Fruit fly (Drosophila melanogaster) whole organism, embryonic: Measurements from ENCODE around the gene Ugt37D1.

Source experiments
- Abd-B ChIP-seq: fragments of 200-800 bp; sonication (Bioruptor generic); optimal IDR thresholded peaks from 2 replicates; lab custom pipeline; 2018; ENCODE audit warnings: missing biosample characterization, mild to moderate bottlenecking, missing genetic modification characterization, moderate library complexity
- Adf1 ChIP-seq: fragments of 200-800 bp; sonication (Bioruptor generic); IDR thresholded peaks from 2 replicates; pipeline ENCODE4 v1.3.6; 2022; ENCODE audit warnings: missing biosample characterization, missing genetic modification characterization
- Asciz ChIP-seq: fragments of 200-800 bp; sonication (Bioruptor generic); optimal IDR thresholded peaks from 2 replicates; lab custom pipeline; 2017; ENCODE audit warnings: missing biosample characterization, mild to moderate bottlenecking, missing genetic modification characterization, missing genetic modification reagents
- C15 ChIP-seq: fragments of 200-800 bp; sonication (Bioruptor generic); IDR thresholded peaks from 3 replicates; pipeline ENCODE4 v1.3.6; 2022; ENCODE audit warnings: missing biosample characterization, missing genetic modification characterization
- CG10979 ChIP-seq: fragments of 200-800 bp; sonication (Bioruptor generic); optimal IDR thresholded peaks from 2 replicates; lab custom pipeline; 2018; ENCODE audit warnings: missing biosample characterization, mild to moderate bottlenecking, missing genetic modification characterization, moderate library complexity
- CG12769 ChIP-seq: fragments of 200-800 bp; sonication (Bioruptor generic); optimal IDR thresholded peaks from 2 replicates; lab custom pipeline; 2019; ENCODE audit warnings: missing biosample characterization, mild to moderate bottlenecking, missing genetic modification characterization, moderate library complexity
- CG13894 ChIP-seq: fragments of 200-800 bp; sonication (Bioruptor generic); optimal IDR thresholded peaks from 3 replicates; lab custom pipeline; 2018; ENCODE audit warnings: missing biosample characterization, mild to moderate bottlenecking, missing genetic modification characterization, moderate library complexity
- CG14965 ChIP-seq: fragments of 200-800 bp; sonication (Bioruptor generic); optimal IDR thresholded peaks from 2 replicates; lab custom pipeline; 2016; ENCODE audit warnings: missing biosample characterization, missing genetic modification characterization, borderline replicate concordance
- CG17186 ChIP-seq: fragments of 200-800 bp; sonication (Bioruptor generic); optimal IDR thresholded peaks from 3 replicates; lab custom pipeline; 2017; ENCODE audit warnings: missing biosample characterization, missing genetic modification reagents, missing genetic modification characterization
- CG4360 ChIP-seq: fragments of 200-800 bp; sonication (Bioruptor generic); IDR thresholded peaks from 2 replicates; pipeline ENCODE4 v1.3.6; 2022; ENCODE audit warnings: missing biosample characterization, missing genetic modification characterization
- CG43689 ChIP-seq: fragments of 200-800 bp; sonication (Bioruptor generic); IDR thresholded peaks from 2 replicates; pipeline ENCODE4 v1.3.6; 2022; ENCODE audit warnings: missing biosample characterization, missing genetic modification characterization
- CG4424 ChIP-seq: fragments of 200-800 bp; sonication (Bioruptor generic); optimal IDR thresholded peaks from 3 replicates; lab custom pipeline; 2016; ENCODE audit warnings: missing biosample characterization, missing genetic modification characterization
- CG4707 ChIP-seq: fragments of 200-800 bp; sonication (Bioruptor generic); optimal IDR thresholded peaks from 2 replicates; lab custom pipeline; 2018; ENCODE audit warnings: missing biosample characterization, mild to moderate bottlenecking, missing genetic modification characterization, moderate library complexity
- CG5180 ChIP-seq: fragments of 200-800 bp; sonication (Bioruptor generic); optimal IDR thresholded peaks from 3 replicates; lab custom pipeline; 2017; ENCODE audit warnings: missing biosample characterization, missing genetic modification characterization, mild to moderate bottlenecking, moderate library complexity, missing genetic modification reagents
- CG7357 ChIP-seq: fragments of 200-800 bp; sonication (Bioruptor generic); IDR thresholded peaks from 3 replicates; pipeline ENCODE4 v1.3.6; 2022; ENCODE audit warnings: missing biosample characterization, missing genetic modification characterization
- CG7372 ChIP-seq: fragments of 200-800 bp; sonication (Bioruptor generic); IDR thresholded peaks from 2 replicates; pipeline ENCODE4 v1.3.6; 2022; ENCODE audit warnings: missing biosample characterization, missing genetic modification characterization
- CG9876 ChIP-seq: fragments of 200-800 bp; sonication (Bioruptor generic); optimal IDR thresholded peaks from 2 replicates; lab custom pipeline; 2016; ENCODE audit warnings: missing biosample characterization, missing genetic modification characterization
- Drgx ChIP-seq: fragments of 200-800 bp; sonication (Bioruptor generic); IDR thresholded peaks from 2 replicates; pipeline ENCODE4 v1.3.6; 2022; ENCODE audit warnings: missing biosample characterization, missing genetic modification characterization
- Ets65A ChIP-seq: fragments of 200-800 bp; sonication (Bioruptor generic); peaks from one replicate; lab custom pipeline; 2016; ENCODE audit warnings: missing biosample characterization, missing genetic modification characterization
- HHEX ChIP-seq: fragments of 200-800 bp; sonication (Bioruptor generic); optimal IDR thresholded peaks from 3 replicates; lab custom pipeline; 2017; ENCODE audit warnings: missing biosample characterization, mild to moderate bottlenecking, missing genetic modification characterization, missing genetic modification reagents
- HLHmδ ChIP-seq: fragments of 200-800 bp; sonication (Bioruptor generic); optimal IDR thresholded peaks from 2 replicates; lab custom pipeline; 2018; ENCODE audit warnings: missing biosample characterization, mild to moderate bottlenecking, missing genetic modification characterization, moderate library complexity
- HmgZ ChIP-seq: fragments of 200-800 bp; sonication (Bioruptor generic); optimal IDR thresholded peaks from 2 replicates; lab custom pipeline; 2018; ENCODE audit warnings: missing biosample characterization, mild to moderate bottlenecking, missing genetic modification characterization
- Hr78 ChIP-seq, 2 experiments: fragments of 200-800 bp in 1 of 2; fragments of >200 bp in 1 of 2; sonication (Bioruptor generic) in 1 of 2; optimal IDR thresholded peaks; 2 replicates each; lab custom pipeline; 2017 to 2019; ENCODE audit warnings: missing biosample characterization in 2 of 2, missing genetic modification characterization in 2 of 2, mild to moderate bottlenecking in 1 of 2, moderate library complexity in 1 of 2
- MBD-R2 ChIP-seq: fragments of 200-800 bp; sonication (Bioruptor generic); IDR thresholded peaks from 2 replicates; pipeline ENCODE4 v1.3.6; 2022; ENCODE audit warnings: missing biosample characterization, missing genetic modification characterization
- Max ChIP-seq: fragments of 200-800 bp; sonication (Bioruptor generic); optimal IDR thresholded peaks from 2 replicates; lab custom pipeline; 2016; ENCODE audit warnings: missing biosample characterization, mild to moderate bottlenecking, missing genetic modification characterization
- Nf-YA ChIP-seq: fragments of 200-800 bp; sonication (Bioruptor generic); IDR thresholded peaks from 2 replicates; pipeline ENCODE4 v1.3.6; 2022; ENCODE audit warnings: missing biosample characterization, missing genetic modification characterization
- PHDP ChIP-seq: fragments of 200-800 bp; sonication (Bioruptor generic); optimal IDR thresholded peaks from 3 replicates; lab custom pipeline; 2018; ENCODE audit warnings: missing biosample characterization, mild to moderate bottlenecking, missing genetic modification characterization, moderate library complexity
- Poxn ChIP-seq: fragments of 200-800 bp; sonication (Bioruptor generic); IDR thresholded peaks from 2 replicates; pipeline ENCODE4 v1.3.6; 2022; ENCODE audit warnings: missing biosample characterization, missing genetic modification characterization
- Sry-δ ChIP-seq: fragments of 200-800 bp; sonication (Bioruptor generic); optimal IDR thresholded peaks from 2 replicates; lab custom pipeline; 2016; ENCODE audit warnings: missing biosample characterization, missing genetic modification characterization
- YL-1 ChIP-seq: fragments of 200-800 bp; sonication (Bioruptor generic); optimal IDR thresholded peaks from 3 replicates; lab custom pipeline; 2017; ENCODE audit warnings: missing biosample characterization, mild to moderate bottlenecking, missing genetic modification characterization
- ara ChIP-seq: fragments of 200-800 bp; sonication (Bioruptor generic); IDR thresholded peaks from 2 replicates; pipeline ENCODE4 v1.3.6; 2022; ENCODE audit warnings: missing biosample characterization, missing genetic modification characterization
- cad ChIP-seq: fragments of >200 bp; optimal IDR thresholded peaks from 2 replicates; lab custom pipeline; 2017; ENCODE audit warnings: missing biosample characterization, missing genetic modification characterization
- chinmo ChIP-seq: fragments of 200-800 bp; sonication (Bioruptor generic); IDR thresholded peaks from 4 replicates; pipeline ENCODE4 v1.3.6; 2022; ENCODE audit warnings: missing biosample characterization, missing genetic modification characterization; ENCODE audit not compliant: partially characterized antibody
- ci ChIP-seq: fragments of 200-800 bp; sonication (Bioruptor generic); IDR thresholded peaks from 3 replicates; pipeline ENCODE4 v1.3.6; 2022; ENCODE audit warnings: missing biosample characterization, missing genetic modification characterization
- dmrt11E ChIP-seq: fragments of 200-800 bp; sonication (Bioruptor generic); optimal IDR thresholded peaks from 3 replicates; lab custom pipeline; 2018; ENCODE audit warnings: missing biosample characterization, mild to moderate bottlenecking, missing genetic modification characterization, moderate library complexity
- gfzf ChIP-seq: fragments of 200-800 bp; sonication (Bioruptor generic); optimal IDR thresholded peaks from 2 replicates; lab custom pipeline; 2016; ENCODE audit warnings: missing biosample characterization, mild to moderate bottlenecking, missing genetic modification characterization, moderate library complexity
- ken ChIP-seq: fragments of 200-800 bp; sonication (Bioruptor generic); IDR thresholded peaks from 3 replicates; pipeline ENCODE4 v1.3.6; 2022; ENCODE audit warnings: missing biosample characterization, missing genetic modification characterization
- maf-S ChIP-seq: fragments of 200-800 bp; sonication (Bioruptor generic); optimal IDR thresholded peaks from 2 replicates; lab custom pipeline; 2016; ENCODE audit warnings: missing biosample characterization, missing genetic modification characterization
- mld ChIP-seq: fragments of 200-800 bp; sonication (Bioruptor generic); IDR thresholded peaks from 3 replicates; pipeline ENCODE4 v1.3.6; 2022; ENCODE audit warnings: missing biosample characterization, missing genetic modification characterization; ENCODE audit not compliant: partially characterized antibody
- nau ChIP-seq: fragments of 200-800 bp; sonication (Bioruptor generic); optimal IDR thresholded peaks from 3 replicates; lab custom pipeline; 2017; ENCODE audit warnings: missing biosample characterization, mild to moderate bottlenecking, missing genetic modification characterization, missing genetic modification reagents
- rib ChIP-seq: fragments of 200-800 bp; sonication (Bioruptor generic); IDR thresholded peaks from 2 replicates; pipeline ENCODE4 v1.3.6; 2022; ENCODE audit warnings: missing biosample characterization, missing genetic modification characterization
- sd ChIP-seq: fragments of 200-800 bp; sonication (Bioruptor generic); optimal IDR thresholded peaks from 3 replicates; lab custom pipeline; 2018; ENCODE audit warnings: missing biosample characterization, mild to moderate bottlenecking, missing genetic modification characterization, moderate library complexity
- tin ChIP-seq: fragments of 200-800 bp; sonication (Bioruptor generic); optimal IDR thresholded peaks from 3 replicates; lab custom pipeline; 2016; ENCODE audit warnings: missing biosample characterization, missing genetic modification characterization
- trem ChIP-seq: fragments of 200-800 bp; optimal IDR thresholded peaks from 3 replicates; lab custom pipeline; 2019; ENCODE audit warnings: missing biosample characterization, mild to moderate bottlenecking, missing genetic modification characterization, moderate library complexity
- unpg ChIP-seq: fragments of 200-800 bp; sonication (Bioruptor generic); optimal IDR thresholded peaks from 3 replicates; lab custom pipeline; 2018; ENCODE audit warnings: missing biosample characterization, mild to moderate bottlenecking, missing genetic modification characterization, moderate library complexity
- vnd ChIP-seq: fragments of 200-800 bp; sonication (Bioruptor generic); IDR thresholded peaks from 3 replicates; pipeline ENCODE4 v1.3.6; 2022; ENCODE audit warnings: missing biosample characterization, missing genetic modification characterization; ENCODE audit not compliant: partially characterized antibody

Gene Ugt37D1

dm6 chr2L:16839665-16840064 is 40.8 kb downstream of the Ugt37D1 start:
- TF ChIP-seq chinmo (GFP tag; lab: Robert Waterston, UW) = 0 out of 4 replicates have a peak, but pooled peaks have one; percentile 44
- no peak for TF ChIP-seq HHEX (GFP tag; lab: Kevin White, UChicago)
- peak; percentile 92 for TF ChIP-seq sd (tag; lab: Kevin White, UChicago)
- TF ChIP-seq nau (GFP tag; lab: Kevin White, UChicago) = peak; percentile 7
- TF ChIP-seq vnd (GFP tag; lab: Robert Waterston, UW) = no peak

dm6 chr2L:16842505-16842904 is 43.7 kb downstream of the Ugt37D1 start:
- TF ChIP-seq ara (GFP tag; lab: Robert Waterston, UW) (no peak), CG7372 (GFP tag; lab: Robert Waterston, UW) (no peak), YL-1 (GFP tag; lab: Kevin White, UChicago) (no peak), CG4707 (GFP tag; lab: Kevin White, UChicago) (no peak), Poxn (GFP tag; lab: Robert Waterston, UW) (no peak), tin (GFP tag; lab: Kevin White, UChicago) (no peak), CG7357 (GFP tag; lab: Robert Waterston, UW) (no peak), CG43689 (GFP tag; lab: Robert Waterston, UW) (no peak), CG4424 (GFP tag; lab: Kevin White, UChicago) (no peak), CG14965 (GFP tag; lab: Kevin White, UChicago) (no peak), MBD-R2 (GFP tag; lab: Robert Waterston, UW) (no peak), unpg (GFP tag; lab: Kevin White, UChicago) (no peak), gfzf (GFP tag; lab: Kevin White, UChicago) (no peak), Sry-δ (GFP tag; lab: Kevin White, UChicago) (no peak), ken (no peak), maf-S (no peak), mld (GFP tag; lab: Robert Waterston, UW) (no peak), cad (no peak), CG13894 (tag; lab: Kevin White, UChicago) (no peak)

DNA sequence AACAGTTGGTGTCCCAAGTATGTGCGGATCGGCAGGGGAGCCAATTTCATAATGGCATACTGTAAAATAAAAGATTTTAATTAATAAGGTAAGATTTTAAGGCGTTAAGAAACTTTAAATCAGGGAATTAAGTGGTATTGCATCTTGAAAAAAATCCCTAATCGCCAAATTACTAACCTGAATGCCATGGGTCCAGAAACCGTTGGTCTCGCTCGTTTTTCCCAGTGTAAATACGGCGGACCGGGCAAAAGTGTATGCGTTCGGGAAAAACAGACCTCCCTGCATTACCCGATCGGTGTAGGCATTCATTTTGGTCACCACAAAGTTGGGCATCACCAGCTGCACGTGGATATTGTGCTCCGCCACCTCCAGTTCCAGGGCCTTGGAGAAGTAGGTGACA is 44.5 kb downstream of the Ugt37D1 start:
- TF ChIP-seq CG12769 (tag; lab: Kevin White, UChicago) (no peak), Ets65A (GFP tag; lab: Kevin White, UChicago) (peak; percentile 80), CG9876 (no peak), Hr78 (GFP tag; optimal IDR thresholded peaks at IDR 0.05; lab: Kevin White, UChicago) (no peak), maf-S (no peak), CG10979 (tag; lab: Kevin White, UChicago) (no peak), Drgx (GFP tag; lab: Robert Waterston, UW) (0 out of 2 replicates have a peak, but pooled peaks have one; percentile 51), C15 (no peak), Adf1 (GFP tag; lab: Robert Waterston, UW) (no peak)
- TF ChIP-seq, all 482 proteins: peak for 2

DNA sequence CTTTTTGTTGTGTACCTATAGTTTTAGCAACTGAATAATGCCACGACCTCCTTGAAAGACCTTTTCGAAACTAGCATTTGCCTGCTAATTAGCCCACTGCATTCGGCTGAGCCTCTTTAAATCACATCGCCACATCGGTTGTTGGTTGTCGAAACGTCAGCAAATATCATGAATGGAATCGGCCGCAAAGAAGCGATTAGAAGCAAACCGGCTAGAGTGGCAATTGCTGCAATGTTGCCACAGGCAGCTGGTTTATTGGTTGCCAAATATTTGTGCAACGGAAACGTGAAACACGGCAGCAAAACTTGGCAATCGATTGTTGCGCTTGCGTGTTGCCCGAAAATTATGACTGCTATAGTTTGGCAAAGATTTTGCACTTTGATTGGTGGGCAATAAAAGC is 46.4 kb downstream of the Ugt37D1 start:
- TF ChIP-seq Nf-YA (0 out of 2 replicates have a peak, but pooled peaks have one; percentile 21), Ets65A (GFP tag; lab: Kevin White, UChicago) (peak; percentile 70), mld (GFP tag; lab: Robert Waterston, UW) (no peak), dmrt11E (tag; lab: Kevin White, UChicago) (no peak), ci (GFP tag; lab: Robert Waterston, UW) (0 out of 3 replicates have a peak, but pooled peaks have one; percentile 27), CG4360 (GFP tag; lab: Robert Waterston, UW) (no peak), Asciz (GFP tag; lab: Kevin White, UChicago) (peak; percentile 27), PHDP (tag; lab: Kevin White, UChicago) (no peak), HLHmδ (no peak), CG5180 (GFP tag; lab: Kevin White, UChicago) (peak; percentile 10), Max (GFP tag; lab: Kevin White, UChicago) (no peak), CG17186 (no peak), trem (no peak), HmgZ (tag; lab: Kevin White, UChicago) (no peak), HHEX (GFP tag; lab: Kevin White, UChicago) (peak; percentile 2), rib (GFP tag; lab: Robert Waterston, UW) (no peak), Abd-B (GFP tag; lab: Kevin White, UChicago) (no peak)
